Worm (Caenorhabditis elegans): ENCODE results near the gene T19D12.2.

DNA sequence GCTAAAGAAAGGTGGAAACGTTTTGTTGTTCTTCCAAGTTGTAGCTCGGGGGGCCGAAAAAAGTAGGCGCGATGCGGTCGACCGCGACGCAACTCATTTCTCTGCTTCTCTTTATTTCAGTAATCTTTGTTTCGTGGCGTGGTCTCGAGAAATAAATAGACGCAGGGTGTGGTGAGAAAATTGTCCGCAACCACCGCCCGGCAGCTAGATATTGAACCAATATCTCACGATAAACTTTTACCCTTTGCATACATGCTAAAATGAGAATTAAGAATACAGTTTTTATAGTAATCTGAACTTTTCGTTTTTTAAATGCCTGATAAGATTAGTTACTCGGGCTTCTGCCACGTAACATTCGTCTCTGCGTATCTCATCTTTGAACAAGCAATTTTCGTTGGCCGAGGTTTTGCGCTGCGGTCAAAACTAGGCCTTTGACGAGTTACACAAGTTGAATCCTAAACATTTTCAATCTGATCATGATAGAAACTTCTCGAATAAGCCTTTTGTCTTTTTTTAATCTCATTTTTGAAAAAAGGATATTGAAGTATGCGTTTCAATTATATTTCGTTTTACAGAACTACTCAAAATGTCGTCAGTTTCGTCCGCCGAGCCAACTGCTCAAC, 22.6 kb downstream of the T19D12.2 start, which contains the start of gene gyf-1:
- TF ChIP-seq egl-18 (GFP tag; IDR thresholded peaks at IDR 0.05): no peak
- no peak for TF ChIP-seq pha-4 (tag; optimal IDR thresholded peaks at IDR 0.05)
- TF ChIP-seq gei-17 (GFP tag; optimal IDR thresholded peaks at IDR 0.05): no peak
- no peak for TF ChIP-seq nfya-1 (tag; optimal IDR thresholded peaks at IDR 0.05; ENCODE audit: borderline replicate concordance, insufficient read depth)
- no peak for TF ChIP-seq mes-4 (tag; optimal IDR thresholded peaks at IDR 0.05)
- no peak for TF ChIP-seq snpc-4 (GFP tag; optimal IDR thresholded peaks at IDR 0.05)
- no peak for TF ChIP-seq snpc-4 (tag; optimal IDR thresholded peaks at IDR 0.05)
- TF ChIP-seq zim-3 (tag; optimal IDR thresholded peaks at IDR 0.05): no peak
- TF ChIP-seq K12H6.12 (tag; optimal IDR thresholded peaks at IDR 0.05): peak; percentile 49
- TF ChIP-seq unc-62 (GFP tag; optimal IDR thresholded peaks at IDR 0.05): no peak

All from whole organism, young adult.